Fruit fly (Drosophila melanogaster) whole organism, embryonic: ENCODE results near the gene Stat92E.

Experiments
- CG10543 ChIP-seq: fragments of 200-800 bp; sonication (Bioruptor generic); optimal IDR thresholded peaks from 3 replicates; lab custom pipeline; 2017; ENCODE audit warnings: missing biosample characterization, mild to moderate bottlenecking, missing genetic modification characterization, moderate library complexity
- CG11456 ChIP-seq: fragments of 200-800 bp; sonication (Bioruptor generic); IDR thresholded peaks from 3 replicates; pipeline ENCODE4 v1.3.6; 2022; ENCODE audit warnings: missing biosample characterization, missing genetic modification characterization
- CG12299 ChIP-seq: fragments of 200-800 bp; sonication (Bioruptor generic); optimal IDR thresholded peaks from 2 replicates; lab custom pipeline; 2018; ENCODE audit warnings: missing biosample characterization, mild to moderate bottlenecking, missing genetic modification characterization
- CG15269 ChIP-seq: fragments of 200-800 bp; sonication (Bioruptor generic); optimal IDR thresholded peaks from 2 replicates; lab custom pipeline; 2018; ENCODE audit warnings: missing biosample characterization, mild to moderate bottlenecking, missing genetic modification characterization, moderate library complexity
- CG15696 ChIP-seq: fragments of 200-800 bp; sonication (Bioruptor generic); optimal IDR thresholded peaks from 2 replicates; lab custom pipeline; 2019; ENCODE audit warnings: missing biosample characterization, mild to moderate bottlenecking, missing genetic modification characterization, moderate library complexity
- CG1602 ChIP-seq: fragments of 200-800 bp; sonication (Bioruptor generic); optimal IDR thresholded peaks from 3 replicates; lab custom pipeline; 2016; ENCODE audit warnings: missing biosample characterization, missing genetic modification characterization
- CG18262 ChIP-seq: fragments of 200-800 bp; optimal IDR thresholded peaks from 3 replicates; lab custom pipeline; 2019; ENCODE audit warnings: missing biosample characterization, mild to moderate bottlenecking, missing genetic modification characterization, moderate library complexity
- CG18619 ChIP-seq: fragments of 200-800 bp; sonication (Bioruptor generic); optimal IDR thresholded peaks from 3 replicates; lab custom pipeline; 2017; ENCODE audit warnings: missing biosample characterization, mild to moderate bottlenecking, missing genetic modification characterization
- CG2678 ChIP-seq: fragments of 200-800 bp; sonication (Bioruptor generic); optimal IDR thresholded peaks from 3 replicates; lab custom pipeline; 2019; ENCODE audit warnings: missing biosample characterization, mild to moderate bottlenecking, missing genetic modification characterization, moderate library complexity
- CG33557 ChIP-seq: fragments of 200-800 bp; sonication (Bioruptor generic); optimal IDR thresholded peaks from 2 replicates; lab custom pipeline; 2019; ENCODE audit warnings: missing biosample characterization, mild to moderate bottlenecking, missing genetic modification characterization, moderate library complexity
- CG3726 ChIP-seq: fragments of 200-800 bp; sonication (Bioruptor generic); IDR thresholded peaks from 3 replicates; pipeline ENCODE4, ENCODE4 v1.3.6; 2022; ENCODE audit warnings: missing biosample characterization, missing genetic modification characterization
- CG3995 ChIP-seq: fragments of 200-800 bp; sonication (Bioruptor generic); optimal IDR thresholded peaks from 3 replicates; lab custom pipeline; 2016; ENCODE audit warnings: missing biosample characterization, missing genetic modification characterization
- CG5245 ChIP-seq: fragments of 200-800 bp; sonication (Bioruptor generic); optimal IDR thresholded peaks from 3 replicates; lab custom pipeline; 2016; ENCODE audit warnings: missing biosample characterization, missing genetic modification characterization
- CG6765 ChIP-seq: fragments of 200-800 bp; sonication (Bioruptor generic); optimal IDR thresholded peaks from 3 replicates; lab custom pipeline; 2017; ENCODE audit warnings: missing biosample characterization, mild to moderate bottlenecking, missing genetic modification characterization
- CG8765 ChIP-seq: fragments of 200-800 bp; sonication (Bioruptor generic); IDR thresholded peaks from 2 replicates; pipeline ENCODE4 v1.3.6; 2022; ENCODE audit warnings: missing biosample characterization, missing genetic modification characterization
- D ChIP-seq, 2 experiments: fragments of 200-800 bp in 1 of 2; fragments of >200 bp in 1 of 2; sonication (Bioruptor generic) in 1 of 2; optimal IDR thresholded peaks; 2 replicates in 1 of 2; 3 replicates in 1 of 2; lab custom pipeline; 2017; ENCODE audit warnings: mild to moderate bottlenecking in 1 of 2, missing biosample characterization in 1 of 2, missing genetic modification characterization in 1 of 2, missing genetic modification reagents in 1 of 2
- Dip2 ChIP-seq: fragments of 200-800 bp; sonication (Bioruptor generic); IDR thresholded peaks from 2 replicates; pipeline ENCODE4 v1.3.6; 2022; ENCODE audit warnings: missing biosample characterization, missing genetic modification characterization
- Doc3 ChIP-seq: fragments of 200-800 bp; sonication (Bioruptor generic); IDR thresholded peaks from 3 replicates; pipeline ENCODE4 v1.3.6; 2022; ENCODE audit warnings: missing biosample characterization, missing genetic modification characterization; ENCODE audit not compliant: partially characterized antibody
- Elba2 ChIP-seq: fragments of 200-800 bp; sonication (Bioruptor generic); optimal IDR thresholded peaks from 3 replicates; lab custom pipeline; 2016; ENCODE audit warnings: missing biosample characterization, missing genetic modification characterization
- Fer1 ChIP-seq: fragments of 200-800 bp; sonication (Bioruptor generic); optimal IDR thresholded peaks from 2 replicates; lab custom pipeline; 2017; ENCODE audit warnings: missing biosample characterization, mild to moderate bottlenecking, missing genetic modification characterization
- Gsc ChIP-seq: fragments of 200-800 bp; sonication (Bioruptor generic); IDR thresholded peaks from 2 replicates; pipeline ENCODE4 v1.3.6; 2022; ENCODE audit warnings: missing biosample characterization, missing genetic modification characterization
- HLH3B ChIP-seq: fragments of 200-800 bp; sonication (Bioruptor generic); IDR thresholded peaks from 2 replicates; pipeline ENCODE4 v1.3.6; 2022; ENCODE audit warnings: missing biosample characterization, missing genetic modification characterization
- HmgZ ChIP-seq: fragments of 200-800 bp; sonication (Bioruptor generic); optimal IDR thresholded peaks from 2 replicates; lab custom pipeline; 2018; ENCODE audit warnings: missing biosample characterization, mild to moderate bottlenecking, missing genetic modification characterization
- Hr78 ChIP-seq, 2 experiments: fragments of 200-800 bp in 1 of 2; fragments of >200 bp in 1 of 2; sonication (Bioruptor generic) in 1 of 2; optimal IDR thresholded peaks; 2 replicates each; lab custom pipeline; 2017 to 2019; ENCODE audit warnings: missing biosample characterization in 2 of 2, missing genetic modification characterization in 2 of 2, mild to moderate bottlenecking in 1 of 2, moderate library complexity in 1 of 2
- Lpt ChIP-seq: fragments of >200 bp; optimal IDR thresholded peaks from 2 replicates; lab custom pipeline; 2018; ENCODE audit warnings: missing biosample characterization, missing genetic modification characterization
- Opbp ChIP-seq: fragments of 200-800 bp; sonication (Bioruptor generic); IDR thresholded peaks from 3 replicates; pipeline ENCODE4 v1.3.6; 2022; ENCODE audit warnings: missing biosample characterization, missing genetic modification characterization; ENCODE audit not compliant: partially characterized antibody
- amos ChIP-seq: fragments of 200-800 bp; sonication (Bioruptor generic); IDR thresholded peaks from 2 replicates; pipeline ENCODE4 v1.3.6; 2022; ENCODE audit warnings: missing biosample characterization, missing genetic modification characterization; ENCODE audit not compliant: partially characterized antibody
- btn ChIP-seq: fragments of 200-800 bp; sonication (Bioruptor generic); optimal IDR thresholded peaks from 2 replicates; lab custom pipeline; 2016; ENCODE audit warnings: missing biosample characterization, missing genetic modification characterization
- dimm ChIP-seq: fragments of 200-800 bp; sonication (Bioruptor generic); IDR thresholded peaks from 2 replicates; pipeline ENCODE4 v1.3.6; 2022; ENCODE audit warnings: missing biosample characterization, missing genetic modification characterization
- disco-r ChIP-seq: fragments of 200-800 bp; sonication (Bioruptor generic); optimal IDR thresholded peaks from 2 replicates; lab custom pipeline; 2016; ENCODE audit warnings: missing biosample characterization, missing genetic modification characterization
- emc ChIP-seq: fragments of 200-800 bp; sonication (Bioruptor generic); optimal IDR thresholded peaks from 2 replicates; lab custom pipeline; 2016; ENCODE audit warnings: missing biosample characterization, missing genetic modification characterization
- ems ChIP-seq: fragments of 200-800 bp; sonication (Bioruptor generic); optimal IDR thresholded peaks from 3 replicates; lab custom pipeline; 2016; ENCODE audit warnings: missing biosample characterization, missing genetic modification characterization
- en ChIP-seq: fragments of 200-800 bp; sonication (Bioruptor generic); optimal IDR thresholded peaks from 2 replicates; lab custom pipeline; 2016; ENCODE audit warnings: missing biosample characterization, missing genetic modification characterization
- esg ChIP-seq: fragments of 200-800 bp; sonication (Bioruptor generic); conservative IDR thresholded peaks from 2 replicates; pipeline ENCODE4 v1.3.6; 2022; ENCODE audit warnings: missing biosample characterization, missing genetic modification characterization
- ham ChIP-seq: fragments of 200-800 bp; sonication (Bioruptor generic); IDR thresholded peaks from 2 replicates; pipeline ENCODE4 v1.3.6; 2022; ENCODE audit warnings: missing biosample characterization, missing genetic modification characterization
- ken ChIP-seq: fragments of 200-800 bp; sonication (Bioruptor generic); IDR thresholded peaks from 3 replicates; pipeline ENCODE4 v1.3.6; 2022; ENCODE audit warnings: missing biosample characterization, missing genetic modification characterization
- klu ChIP-seq: fragments of 200-800 bp; sonication (Bioruptor generic); IDR thresholded peaks from 2 replicates; pipeline ENCODE4 v1.3.6; 2022; ENCODE audit warnings: missing biosample characterization, missing genetic modification characterization
- nau ChIP-seq: fragments of 200-800 bp; sonication (Bioruptor generic); optimal IDR thresholded peaks from 3 replicates; lab custom pipeline; 2017; ENCODE audit warnings: missing biosample characterization, mild to moderate bottlenecking, missing genetic modification characterization, missing genetic modification reagents
- nom ChIP-seq: fragments of 200-800 bp; sonication (Bioruptor generic); optimal IDR thresholded peaks from 2 replicates; lab custom pipeline; 2017; ENCODE audit warnings: missing biosample characterization, missing genetic modification characterization, mild to moderate bottlenecking, moderate library complexity, missing genetic modification reagents
- phol ChIP-seq: fragments of 200-800 bp; sonication (Bioruptor generic); optimal IDR thresholded peaks from 3 replicates; lab custom pipeline; 2018; ENCODE audit warnings: missing biosample characterization, mild to moderate bottlenecking, missing genetic modification characterization, moderate library complexity
- psq ChIP-seq: fragments of 200-800 bp; sonication (Bioruptor generic); optimal IDR thresholded peaks from 2 replicates; lab custom pipeline; 2017; ENCODE audit warnings: missing biosample characterization, missing genetic modification characterization
- slp2 ChIP-seq: fragments of 200-800 bp; sonication (Bioruptor generic); optimal IDR thresholded peaks from 2 replicates; lab custom pipeline; 2016; ENCODE audit warnings: missing biosample characterization, missing genetic modification characterization
- ssp ChIP-seq: fragments of 200-800 bp; sonication (Bioruptor generic); IDR thresholded peaks from 2 replicates; pipeline ENCODE4 v1.3.6; 2022; ENCODE audit warnings: missing biosample characterization, missing genetic modification characterization
- tio ChIP-seq: fragments of 200-800 bp; sonication (Bioruptor generic); optimal IDR thresholded peaks from 2 replicates; lab custom pipeline; 2017; ENCODE audit warnings: missing biosample characterization, missing genetic modification characterization, inconsistent platforms
- trem ChIP-seq: fragments of 200-800 bp; optimal IDR thresholded peaks from 3 replicates; lab custom pipeline; 2019; ENCODE audit warnings: missing biosample characterization, mild to moderate bottlenecking, missing genetic modification characterization, moderate library complexity
- trh ChIP-seq: fragments of 200-800 bp; sonication (Bioruptor generic); optimal IDR thresholded peaks from 2 replicates; lab custom pipeline; 2016; ENCODE audit warnings: missing biosample characterization, missing genetic modification characterization

The Stat92E gene

DNA sequence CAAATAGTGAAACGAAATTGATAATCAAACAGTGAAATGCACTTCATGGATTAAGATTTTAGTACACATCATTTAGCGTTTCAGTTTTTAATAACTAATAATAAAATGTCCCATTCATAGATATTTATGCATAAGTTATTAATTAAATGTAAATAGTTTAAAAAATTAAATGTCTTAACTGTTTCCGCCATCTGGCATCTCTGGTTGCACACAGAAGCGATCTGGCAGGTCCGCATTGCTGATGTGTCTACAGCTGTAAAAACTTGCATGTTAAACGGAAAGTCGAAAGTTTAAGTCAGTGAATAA lies 36.3 kb upstream of the Stat92E start, which contains the start of gene Srp72 (continued):
- TF ChIP-seq psq (GFP tag; lab: Kevin White, UChicago) (no peak), ken (peak; percentile 62), Hr78 (GFP tag; optimal IDR thresholded peaks at IDR 0.05; lab: Kevin White, UChicago) (no peak), btn (GFP tag; lab: Kevin White, UChicago) (no peak), emc (GFP tag; lab: Kevin White, UChicago) (no peak), CG3726 (GFP tag; lab: Robert Waterston, UW) (no peak), ssp (GFP tag; lab: Robert Waterston, UW) (no peak), Elba2 (GFP tag; lab: Kevin White, UChicago) (no peak), tio (GFP tag; lab: Kevin White, UChicago) (peak; percentile 29), CG11456 (GFP tag; lab: Robert Waterston, UW) (no peak), Doc3 (GFP tag; lab: Robert Waterston, UW) (no peak), Opbp (no peak), trem (tag; lab: Kevin White, UChicago) (peak; percentile 86), klu (GFP tag; lab: Robert Waterston, UW) (no peak), CG5245 (GFP tag; lab: Kevin White, UChicago) (peak; percentile 34), slp2 (GFP tag; lab: Kevin White, UChicago) (no peak), en (GFP tag; lab: Kevin White, UChicago) (no peak), CG3995 (GFP tag; lab: Kevin White, UChicago) (peak; percentile 21), CG1602 (peak; percentile 20), CG6765 (GFP tag; lab: Kevin White, UChicago) (no peak), D (optimal IDR thresholded peaks at IDR 0.05; lab: Kevin White, UChicago) (no peak), D (GFP tag; optimal IDR thresholded peaks at IDR 0.05; lab: Kevin White, UChicago) (peak; percentile 5), ham (no peak), HmgZ (no peak), CG12299 (no peak), CG33557 (no peak), ems (GFP tag; lab: Kevin White, UChicago) (no peak), HLH3B (GFP tag; lab: Robert Waterston, UW) (peak; percentile 51; the same call in 1 of the 2 replicates), nom (GFP tag; lab: Kevin White, UChicago) (no peak), trh (GFP tag; lab: Kevin White, UChicago) (no peak), CG2678 (tag; lab: Kevin White, UChicago) (peak; percentile 68), phol (peak; percentile 85), CG18262 (tag; lab: Kevin White, UChicago) (peak; percentile 34), disco-r (GFP tag; lab: Kevin White, UChicago) (no peak), amos (no peak), CG15269 (tag; lab: Kevin White, UChicago) (no peak), esg (no peak), CG8765 (GFP tag; lab: Robert Waterston, UW) (no peak), nau (GFP tag; lab: Kevin White, UChicago) (no peak), CG15696 (tag; lab: Kevin White, UChicago) (peak; percentile 30), CG18619 (GFP tag; lab: Kevin White, UChicago) (no peak), Dip2 (GFP tag; lab: Robert Waterston, UW) (no peak), dimm (GFP tag; lab: Robert Waterston, UW) (no peak), Lpt (no peak), CG10543 (peak; percentile 69), Fer1 (GFP tag; lab: Kevin White, UChicago) (peak; percentile 18), Gsc (GFP tag; lab: Robert Waterston, UW) (no peak)
